Fruit fly (Drosophila melanogaster): ENCODE measurements around the gene Nepl8.

Nepl8 gene

DNA sequence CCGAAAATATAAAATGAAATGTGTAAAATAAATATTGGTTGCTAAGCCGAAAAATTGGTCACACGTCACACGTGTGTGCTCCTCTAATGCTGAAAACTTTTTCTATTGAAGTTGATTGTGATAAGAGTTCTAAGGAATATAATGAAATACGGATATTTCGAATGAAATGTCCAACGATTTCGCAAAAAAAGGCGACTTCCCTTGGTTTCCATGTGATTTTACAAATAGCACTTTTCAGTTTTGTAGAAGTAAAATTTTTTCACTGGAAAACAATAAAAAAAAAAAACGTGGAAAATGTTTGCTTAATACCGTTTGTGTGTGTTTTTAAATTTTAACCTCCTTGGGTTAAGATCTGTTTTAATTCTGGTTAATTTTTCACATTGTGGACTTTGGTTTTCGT is 38.6 kb downstream of the Nepl8 start:
- TF ChIP-seq Hr78 (GFP tag; optimal IDR thresholded peaks at IDR 0.05), result no peak
- peak; percentile 31 for TF ChIP-seq Sp1 (GFP tag; optimal IDR thresholded peaks at IDR 0.05)
- TF ChIP-seq pan (optimal IDR thresholded peaks at IDR 0.05), result no peak
- TF ChIP-seq dsf (GFP tag; optimal IDR thresholded peaks at IDR 0.05; ENCODE audit: borderline replicate concordance), result no peak
- peak; percentile 22 for TF ChIP-seq sv (GFP tag; optimal IDR thresholded peaks at IDR 0.05)
- no peak for TF ChIP-seq Jra (GFP tag; optimal IDR thresholded peaks at IDR 0.05)
- TF ChIP-seq rgr (GFP tag; optimal IDR thresholded peaks at IDR 0.05), result no peak
- TF ChIP-seq tai (GFP tag; optimal IDR thresholded peaks at IDR 0.05), result peak; percentile 74
- TF ChIP-seq fru (GFP tag; optimal IDR thresholded peaks at IDR 0.05), result peak; percentile 29
- TF ChIP-seq woc (GFP tag; optimal IDR thresholded peaks at IDR 0.05), result no peak
- no peak for TF ChIP-seq N (GFP tag; optimal IDR thresholded peaks at IDR 0.05)
- no peak for TF ChIP-seq usp (GFP tag; optimal IDR thresholded peaks at IDR 0.05)
- no peak for TF ChIP-seq Hr83 (GFP tag; optimal IDR thresholded peaks at IDR 0.05; ENCODE audit: poor library complexity, severe bottlenecking)
- TF ChIP-seq ey (GFP tag; optimal IDR thresholded peaks at IDR 0.05), result peak; percentile 41
- peak; percentile 49 for TF ChIP-seq dmrt93B (GFP tag; optimal IDR thresholded peaks at IDR 0.05)
- TF ChIP-seq Hnf4 (GFP tag; optimal IDR thresholded peaks at IDR 0.05), result peak; percentile 50
- TF ChIP-seq OdsH (GFP tag; optimal IDR thresholded peaks at IDR 0.05), result peak; percentile 12
- peak; percentile 57 for TF ChIP-seq HLH106 (tag; optimal IDR thresholded peaks at IDR 0.05)
- TF ChIP-seq br (GFP tag; optimal IDR thresholded peaks at IDR 0.05), result no peak
- peak; percentile 11 for TF ChIP-seq CG9705 (GFP tag; optimal IDR thresholded peaks at IDR 0.05)
- TF ChIP-seq foxo (GFP tag; optimal IDR thresholded peaks at IDR 0.05), result peak in 1 of 2 experiments; percentile 52

- TF ChIP-seq Rel (GFP tag; optimal IDR thresholded peaks at IDR 0.05) (no peak), Rel (tag; optimal IDR thresholded peaks at IDR 0.05) (peak; percentile 90), foxo (GFP tag; optimal IDR thresholded peaks at IDR 0.05) (no peak), dl (GFP tag; optimal IDR thresholded peaks at IDR 0.05; ENCODE audit: insufficient read depth in 1 of 2, partially characterized antibody in 2 of 2) (peak in 1 of 2 experiments; percentile 44), psq (GFP tag; optimal IDR thresholded peaks at IDR 0.05) (peak; percentile 1)
These were observed 40.5 kb downstream of the Nepl8 start for dm6 chr2L:16528493-16528892.

DNA sequence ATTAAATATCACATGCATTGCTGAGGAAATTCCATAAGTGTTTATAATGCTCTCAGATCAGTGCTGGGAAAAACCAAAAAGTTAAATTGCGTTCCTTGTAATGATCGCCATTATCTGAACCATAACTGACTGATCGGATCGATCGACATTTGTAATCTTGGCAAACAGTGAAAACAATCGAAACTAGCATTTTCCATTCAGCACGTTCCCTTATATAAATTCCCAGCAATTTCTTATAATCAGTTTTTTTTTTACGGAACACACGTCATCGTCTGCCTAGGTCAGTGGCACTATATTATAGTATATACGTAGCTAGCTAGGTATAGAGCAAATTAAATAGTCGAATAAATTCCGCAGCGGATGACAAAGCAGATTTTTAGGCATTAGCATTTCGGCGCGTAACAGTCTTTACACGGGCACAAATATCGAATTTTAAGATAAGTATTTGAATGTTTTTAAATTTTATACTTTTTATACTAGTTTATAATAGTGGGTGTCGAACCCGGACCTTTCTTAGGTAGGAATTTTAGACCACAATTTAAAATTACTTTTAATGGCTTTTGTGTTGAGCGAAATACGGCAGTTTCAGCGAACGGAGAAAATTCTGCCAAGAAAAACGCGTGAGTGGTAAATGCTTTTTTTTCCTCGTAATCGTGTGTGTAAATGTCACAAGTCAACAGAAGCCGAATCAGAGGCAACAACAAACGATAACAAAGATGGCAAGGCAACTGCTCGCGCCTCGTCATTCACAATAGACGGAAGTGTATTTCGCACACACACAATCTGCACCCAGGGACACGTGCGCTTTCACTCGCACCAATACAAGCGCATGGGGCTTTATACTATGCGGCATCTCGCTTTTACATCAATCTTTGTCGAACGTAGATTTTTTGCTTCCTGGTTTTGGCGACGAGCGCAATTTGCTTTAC is 41.8 kb downstream of the Nepl8 start:
- TF ChIP-seq Dfd (GFP tag; optimal IDR thresholded peaks at IDR 0.05), result no peak
- TF ChIP-seq Hr83 (GFP tag; optimal IDR thresholded peaks at IDR 0.05; ENCODE audit: poor library complexity, severe bottlenecking), result no peak
- no peak for TF ChIP-seq psq (GFP tag; optimal IDR thresholded peaks at IDR 0.05)
- TF ChIP-seq Jra (GFP tag; optimal IDR thresholded peaks at IDR 0.05), result peak; percentile 1
- no peak for TF ChIP-seq lola (GFP tag; optimal IDR thresholded peaks at IDR 0.05)
- no peak for TF ChIP-seq OdsH (GFP tag; optimal IDR thresholded peaks at IDR 0.05)
- no peak for TF ChIP-seq Dif (GFP tag; optimal IDR thresholded peaks at IDR 0.05; ENCODE audit: partially characterized antibody)
- TF ChIP-seq pan (optimal IDR thresholded peaks at IDR 0.05), result no peak
- TF ChIP-seq sage (GFP tag; optimal IDR thresholded peaks at IDR 0.05), result no peak
- TF ChIP-seq CG9705 (GFP tag; optimal IDR thresholded peaks at IDR 0.05), result no peak
- TF ChIP-seq Rel (GFP tag; optimal IDR thresholded peaks at IDR 0.05), result no peak
- TF ChIP-seq Rel (tag; optimal IDR thresholded peaks at IDR 0.05), result peak; percentile 59
- no peak for TF ChIP-seq woc (GFP tag; optimal IDR thresholded peaks at IDR 0.05)
- TF ChIP-seq br (GFP tag; optimal IDR thresholded peaks at IDR 0.05), result no peak
- no peak for TF ChIP-seq Hnf4 (GFP tag; optimal IDR thresholded peaks at IDR 0.05)
- no peak for TF ChIP-seq jim (GFP tag; optimal IDR thresholded peaks at IDR 0.05)
- TF ChIP-seq h (GFP tag; optimal IDR thresholded peaks at IDR 0.05), result no peak

DNA sequence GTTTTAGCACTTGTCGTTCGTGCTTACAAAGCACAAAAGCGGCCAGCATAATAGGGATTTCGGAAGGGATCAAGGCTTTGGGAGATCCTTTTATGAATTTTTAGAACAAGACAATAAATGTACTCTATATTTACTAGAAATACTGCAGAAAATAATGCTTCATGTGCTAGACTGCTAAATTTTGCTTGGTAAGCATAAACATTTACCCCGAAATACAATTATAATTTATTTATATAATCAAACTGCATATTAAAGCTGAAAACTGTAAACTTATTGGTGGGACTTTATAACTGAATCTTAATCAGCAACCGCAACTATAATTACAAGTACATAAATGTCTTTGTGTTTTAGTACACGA is 42.4 kb downstream of the Nepl8 start:
- TF ChIP-seq Vsx2 (GFP tag; optimal IDR thresholded peaks at IDR 0.05; ENCODE audit: partially characterized antibody), result no peak
- no peak for TF ChIP-seq Jra (GFP tag; optimal IDR thresholded peaks at IDR 0.05)
- no peak for TF ChIP-seq Dif (GFP tag; optimal IDR thresholded peaks at IDR 0.05; ENCODE audit: partially characterized antibody)
- TF ChIP-seq GATAd (GFP tag; optimal IDR thresholded peaks at IDR 0.05), result no peak
- TF ChIP-seq brk (GFP tag; optimal IDR thresholded peaks at IDR 0.05), result no peak
- no peak for TF ChIP-seq Rel (GFP tag; optimal IDR thresholded peaks at IDR 0.05)
- TF ChIP-seq Rel (tag; optimal IDR thresholded peaks at IDR 0.05), result no peak
- TF ChIP-seq Abd-B (GFP tag; optimal IDR thresholded peaks at IDR 0.05), result no peak
- no peak for TF ChIP-seq jim (GFP tag; optimal IDR thresholded peaks at IDR 0.05)
- TF ChIP-seq dsf (GFP tag; optimal IDR thresholded peaks at IDR 0.05; ENCODE audit: borderline replicate concordance), result no peak
- no peak for TF ChIP-seq fru (GFP tag; optimal IDR thresholded peaks at IDR 0.05)
- TF ChIP-seq N (GFP tag; optimal IDR thresholded peaks at IDR 0.05), result no peak
- TF ChIP-seq Sp1 (GFP tag; optimal IDR thresholded peaks at IDR 0.05), result no peak
- no peak for TF ChIP-seq sv (GFP tag; optimal IDR thresholded peaks at IDR 0.05)
- TF ChIP-seq br (GFP tag; optimal IDR thresholded peaks at IDR 0.05), result no peak
- TF ChIP-seq foxo (GFP tag; optimal IDR thresholded peaks at IDR 0.05), result no peak
- TF ChIP-seq Hnf4 (GFP tag; optimal IDR thresholded peaks at IDR 0.05), result no peak
- no peak for TF ChIP-seq Hr78 (GFP tag; optimal IDR thresholded peaks at IDR 0.05)
- TF ChIP-seq dl (GFP tag; optimal IDR thresholded peaks at IDR 0.05; ENCODE audit: insufficient read depth in 1 of 2, partially characterized antibody in 2 of 2), result no peak
- TF ChIP-seq CG32264 (GFP tag; optimal IDR thresholded peaks at IDR 0.05), result no peak
